Fruit fly (Drosophila melanogaster): ENCODE data around the gene TTLL6B.

DNA sequence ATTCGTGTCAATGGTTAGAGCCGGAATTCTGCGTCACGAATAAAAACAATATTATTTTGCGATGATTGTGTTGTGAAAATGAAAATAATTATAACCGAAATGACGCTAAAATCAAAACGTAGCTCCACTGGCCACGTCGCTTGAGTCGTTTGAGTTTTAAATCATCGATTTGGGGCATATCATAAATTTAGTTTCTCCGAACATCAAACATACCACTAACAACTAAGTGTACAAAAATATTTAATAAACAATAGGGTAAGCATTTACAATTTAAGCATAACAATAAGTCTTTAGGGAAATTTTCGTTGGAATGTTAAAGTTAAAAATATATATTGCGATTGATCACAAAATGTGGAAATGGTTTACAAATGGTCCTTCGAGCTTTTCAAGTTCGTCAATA lies at the start of gene TTLL6B, which contains the start of gene TfIIA-L:
- no peak for TF ChIP-seq tai (GFP tag; optimal IDR thresholded peaks at IDR 0.05)
- no peak for TF ChIP-seq fru (GFP tag; optimal IDR thresholded peaks at IDR 0.05)
- TF ChIP-seq h (GFP tag; optimal IDR thresholded peaks at IDR 0.05) = no peak
- no peak for TF ChIP-seq pan (optimal IDR thresholded peaks at IDR 0.05)
- TF ChIP-seq Myc (optimal IDR thresholded peaks at IDR 0.05) = no peak
- TF ChIP-seq Hr78 (GFP tag; optimal IDR thresholded peaks at IDR 0.05) = no peak
- no peak for TF ChIP-seq Dfd (GFP tag; optimal IDR thresholded peaks at IDR 0.05)
- TF ChIP-seq dmrt93B (GFP tag; optimal IDR thresholded peaks at IDR 0.05) = no peak
- TF ChIP-seq psq (GFP tag; optimal IDR thresholded peaks at IDR 0.05) = no peak
- no peak for TF ChIP-seq lola (GFP tag; optimal IDR thresholded peaks at IDR 0.05)
- TF ChIP-seq CrebA (GFP tag; optimal IDR thresholded peaks at IDR 0.05; ENCODE audit: borderline replicate concordance) = no peak
- TF ChIP-seq GATAd (GFP tag; optimal IDR thresholded peaks at IDR 0.05) = no peak
- no peak for TF ChIP-seq dl (GFP tag; optimal IDR thresholded peaks at IDR 0.05; ENCODE audit: insufficient read depth in 1 of 2, partially characterized antibody in 2 of 2)
- TF ChIP-seq rgr (GFP tag; optimal IDR thresholded peaks at IDR 0.05) = no peak
